Fruit fly (Drosophila melanogaster) S2 (cell line): ENCODE data around the gene PCNA2.

Experiments
- CG8478 ChIP-seq: fragments of >200 bp; optimal IDR thresholded peaks from 2 replicates; lab custom pipeline; 2018
- CTCF ChIP-seq, 2 experiments: fragments of >200 bp; optimal IDR thresholded peaks; 2 replicates each; lab custom pipeline; 2018

dm6 chr2L:19576299-19576971, 7.4 kb downstream of the PCNA2 start:
- TF ChIP-seq CG8478 (lab: Kevin White, UChicago) (no peak), CTCF (optimal IDR thresholded peaks at IDR 0.05; lab: Kevin White, UChicago) (no peak)
